Fruit fly (Drosophila melanogaster) whole organism, embryonic: Measurements from ENCODE around the gene Usp1.

Source experiments
- CG10462 ChIP-seq: fragments of 200-800 bp; sonication (Bioruptor generic); optimal IDR thresholded peaks from 2 replicates; lab custom pipeline; 2016; ENCODE audit warnings: missing biosample characterization, missing genetic modification characterization
- CG10979 ChIP-seq: fragments of 200-800 bp; sonication (Bioruptor generic); optimal IDR thresholded peaks from 2 replicates; lab custom pipeline; 2018; ENCODE audit warnings: missing biosample characterization, mild to moderate bottlenecking, missing genetic modification characterization, moderate library complexity
- CG12299 ChIP-seq: fragments of 200-800 bp; sonication (Bioruptor generic); optimal IDR thresholded peaks from 2 replicates; lab custom pipeline; 2018; ENCODE audit warnings: missing biosample characterization, mild to moderate bottlenecking, missing genetic modification characterization
- CG13123 ChIP-seq: fragments of 200-800 bp; sonication (Bioruptor generic); optimal IDR thresholded peaks from 2 replicates; lab custom pipeline; 2016; ENCODE audit warnings: missing biosample characterization, missing genetic modification characterization
- CG14965 ChIP-seq: fragments of 200-800 bp; sonication (Bioruptor generic); optimal IDR thresholded peaks from 2 replicates; lab custom pipeline; 2016; ENCODE audit warnings: missing biosample characterization, missing genetic modification characterization, borderline replicate concordance
- CG1603 ChIP-seq: fragments of 200-800 bp; sonication (Bioruptor generic); optimal IDR thresholded peaks from 2 replicates; lab custom pipeline; 2019; ENCODE audit warnings: missing biosample characterization, mild to moderate bottlenecking, missing genetic modification characterization, moderate library complexity
- CG18764 ChIP-seq: fragments of 200-800 bp; sonication (Bioruptor generic); optimal IDR thresholded peaks from 3 replicates; lab custom pipeline; 2016; ENCODE audit warnings: missing biosample characterization, missing genetic modification characterization
- CG2129 ChIP-seq: fragments of 200-800 bp; sonication (Bioruptor generic); IDR thresholded peaks from 2 replicates; pipeline ENCODE4 v1.3.6; 2022; ENCODE audit warnings: missing biosample characterization, missing genetic modification characterization; ENCODE audit not compliant: partially characterized antibody
- CG30431 ChIP-seq: fragments of 200-800 bp; sonication (Bioruptor generic); optimal IDR thresholded peaks from 2 replicates; lab custom pipeline; 2017; ENCODE audit warnings: missing biosample characterization, missing genetic modification characterization
- CG3995 ChIP-seq: fragments of 200-800 bp; sonication (Bioruptor generic); optimal IDR thresholded peaks from 3 replicates; lab custom pipeline; 2016; ENCODE audit warnings: missing biosample characterization, missing genetic modification characterization
- CG42726 ChIP-seq: fragments of 200-800 bp; sonication (Bioruptor generic); IDR thresholded peaks from 2 replicates; pipeline ENCODE4 v1.3.6; 2022; ENCODE audit warnings: missing biosample characterization, missing genetic modification characterization; ENCODE audit not compliant: partially characterized antibody
- CG4404 ChIP-seq: fragments of 200-800 bp; sonication (Bioruptor generic); IDR thresholded peaks from 2 replicates; pipeline ENCODE4 v1.3.6; 2022; ENCODE audit warnings: missing biosample characterization, missing genetic modification characterization
- CG4730 ChIP-seq: fragments of 200-800 bp; sonication (Bioruptor generic); IDR thresholded peaks from 2 replicates; pipeline ENCODE4 v1.3.6; 2022; ENCODE audit warnings: missing biosample characterization, missing genetic modification characterization
- CG6813 ChIP-seq: fragments of 200-800 bp; sonication (Bioruptor generic); optimal IDR thresholded peaks from 2 replicates; lab custom pipeline; 2017; ENCODE audit warnings: missing biosample characterization, missing genetic modification characterization, mild to moderate bottlenecking, moderate library complexity, missing genetic modification reagents
- CG8765 ChIP-seq: fragments of 200-800 bp; sonication (Bioruptor generic); IDR thresholded peaks from 2 replicates; pipeline ENCODE4 v1.3.6; 2022; ENCODE audit warnings: missing biosample characterization, missing genetic modification characterization
- CG8924 ChIP-seq: fragments of 200-800 bp; optimal IDR thresholded peaks from 3 replicates; lab custom pipeline; 2019; ENCODE audit warnings: missing biosample characterization, mild to moderate bottlenecking, missing genetic modification characterization, moderate library complexity
- CG9932 ChIP-seq: fragments of 200-800 bp; sonication (Bioruptor generic); IDR thresholded peaks from 2 replicates; pipeline ENCODE4 v1.3.6; 2022; ENCODE audit warnings: missing biosample characterization, missing genetic modification characterization
- Camta ChIP-seq: fragments of 200-800 bp; sonication (Bioruptor generic); optimal IDR thresholded peaks from 2 replicates; lab custom pipeline; 2016; ENCODE audit warnings: missing biosample characterization, missing genetic modification characterization
- Dll ChIP-seq: fragments of 200-800 bp; sonication (Bioruptor generic); IDR thresholded peaks from 4 replicates; pipeline ENCODE4 v1.3.6; 2022; ENCODE audit warnings: missing biosample characterization, missing genetic modification characterization; ENCODE audit not compliant: partially characterized antibody
- HmgZ ChIP-seq: fragments of 200-800 bp; sonication (Bioruptor generic); optimal IDR thresholded peaks from 2 replicates; lab custom pipeline; 2018; ENCODE audit warnings: missing biosample characterization, mild to moderate bottlenecking, missing genetic modification characterization
- Lhr ChIP-seq: fragments of 200-800 bp; sonication (Bioruptor generic); optimal IDR thresholded peaks from 3 replicates; lab custom pipeline; 2017; ENCODE audit warnings: mild to moderate bottlenecking, missing biosample characterization, missing genetic modification reagents, missing genetic modification characterization
- MBD-R2 ChIP-seq: fragments of 200-800 bp; sonication (Bioruptor generic); IDR thresholded peaks from 2 replicates; pipeline ENCODE4 v1.3.6; 2022; ENCODE audit warnings: missing biosample characterization, missing genetic modification characterization
- NK7.1 ChIP-seq: fragments of 200-800 bp; sonication (Bioruptor generic); optimal IDR thresholded peaks from 3 replicates; lab custom pipeline; 2016; ENCODE audit warnings: missing biosample characterization, missing genetic modification characterization
- PHDP ChIP-seq: fragments of 200-800 bp; sonication (Bioruptor generic); optimal IDR thresholded peaks from 3 replicates; lab custom pipeline; 2018; ENCODE audit warnings: missing biosample characterization, mild to moderate bottlenecking, missing genetic modification characterization, moderate library complexity
- Ptx1 ChIP-seq: fragments of 200-800 bp; sonication (Bioruptor generic); IDR thresholded peaks from 2 replicates; pipeline ENCODE4 v1.3.6; 2022; ENCODE audit warnings: missing biosample characterization, missing genetic modification characterization
- Xrp1 ChIP-seq: fragments of 200-800 bp; sonication (Bioruptor generic); IDR thresholded peaks from 2 replicates; pipeline ENCODE4 v1.3.6; 2022; ENCODE audit warnings: missing biosample characterization, missing genetic modification characterization
- al ChIP-seq: fragments of 200-800 bp; sonication (Bioruptor generic); IDR thresholded peaks from 2 replicates; pipeline ENCODE4 v1.3.6; 2022; ENCODE audit warnings: missing biosample characterization, missing genetic modification characterization
- btn ChIP-seq: fragments of 200-800 bp; sonication (Bioruptor generic); optimal IDR thresholded peaks from 2 replicates; lab custom pipeline; 2016; ENCODE audit warnings: missing biosample characterization, missing genetic modification characterization
- cad ChIP-seq: fragments of >200 bp; optimal IDR thresholded peaks from 2 replicates; lab custom pipeline; 2017; ENCODE audit warnings: missing biosample characterization, missing genetic modification characterization
- crol ChIP-seq: fragments of 200-800 bp; sonication (Bioruptor generic); IDR thresholded peaks from 2 replicates; pipeline ENCODE4 v1.3.6; 2022; ENCODE audit warnings: missing biosample characterization, missing genetic modification characterization
- dmrt11E ChIP-seq: fragments of 200-800 bp; sonication (Bioruptor generic); optimal IDR thresholded peaks from 3 replicates; lab custom pipeline; 2018; ENCODE audit warnings: missing biosample characterization, mild to moderate bottlenecking, missing genetic modification characterization, moderate library complexity
- grau ChIP-seq: fragments of 200-800 bp; optimal IDR thresholded peaks from 3 replicates; lab custom pipeline; 2019; ENCODE audit warnings: missing biosample characterization, mild to moderate bottlenecking, missing genetic modification characterization, moderate library complexity
- jumu ChIP-seq: fragments of 200-800 bp; sonication (Bioruptor generic); optimal IDR thresholded peaks from 3 replicates; lab custom pipeline; 2016; ENCODE audit warnings: missing biosample characterization, missing genetic modification characterization
- oc ChIP-seq: fragments of 200-800 bp; sonication (Bioruptor generic); optimal IDR thresholded peaks from 2 replicates; lab custom pipeline; 2018; ENCODE audit warnings: missing biosample characterization, mild to moderate bottlenecking, missing genetic modification characterization, moderate library complexity
- odd ChIP-seq: fragments of 200-800 bp; sonication (Bioruptor generic); optimal IDR thresholded peaks from 2 replicates; lab custom pipeline; 2017; ENCODE audit warnings: missing biosample characterization, mild to moderate bottlenecking, missing genetic modification characterization
- pan ChIP-seq, 4 experiments: fragments of >200 bp in 3 of 4; fragments of 200-800 bp in 1 of 4; sonication (Bioruptor generic) in 1 of 4; optimal IDR thresholded peaks in 3 of 4; IDR thresholded peaks in 1 of 4; 2 replicates each; pipeline versions ENCODE4 v1.3.6 to Lab custom; 2017 to 2022; ENCODE audit warnings: missing biosample characterization in 2 of 4, missing genetic modification characterization in 2 of 4, mixed read lengths in 1 of 4
- pfk ChIP-seq: fragments of 200-800 bp; sonication (Bioruptor generic); optimal IDR thresholded peaks from 2 replicates; lab custom pipeline; 2018; ENCODE audit warnings: missing biosample characterization, mild to moderate bottlenecking, missing genetic modification characterization, moderate library complexity
- pho ChIP-seq: fragments of 200-800 bp; sonication (Bioruptor generic); optimal IDR thresholded peaks from 2 replicates; lab custom pipeline; 2016; ENCODE audit warnings: missing biosample characterization, missing genetic modification characterization
- row ChIP-seq: fragments of 200-800 bp; sonication (Bioruptor generic); IDR thresholded peaks from 3 replicates; pipeline ENCODE4 v1.3.6; 2022; ENCODE audit warnings: missing biosample characterization, missing genetic modification characterization
- shn ChIP-seq: fragments of 200-800 bp; sonication (Bioruptor generic); optimal IDR thresholded peaks from 3 replicates; lab custom pipeline; 2016; ENCODE audit warnings: missing biosample characterization, missing genetic modification characterization
- sim ChIP-seq: fragments of 200-800 bp; sonication (Bioruptor generic); IDR thresholded peaks from 2 replicates; pipeline ENCODE4 v1.3.6; 2022; ENCODE audit warnings: missing biosample characterization, missing genetic modification characterization
- slp2 ChIP-seq: fragments of 200-800 bp; sonication (Bioruptor generic); optimal IDR thresholded peaks from 2 replicates; lab custom pipeline; 2016; ENCODE audit warnings: missing biosample characterization, missing genetic modification characterization
- sob ChIP-seq: fragments of 200-800 bp; sonication (Bioruptor generic); IDR thresholded peaks from 2 replicates; pipeline ENCODE4 v1.3.6; 2022; ENCODE audit warnings: missing biosample characterization, missing genetic modification characterization
- sqz ChIP-seq: fragments of 200-800 bp; sonication (Bioruptor generic); optimal IDR thresholded peaks from 3 replicates; lab custom pipeline; 2018; ENCODE audit warnings: missing biosample characterization, mild to moderate bottlenecking, missing genetic modification characterization
- sug ChIP-seq: fragments of 200-800 bp; optimal IDR thresholded peaks from 2 replicates; lab custom pipeline; 2019; ENCODE audit warnings: missing biosample characterization, mild to moderate bottlenecking, missing genetic modification characterization, moderate library complexity
- tgo ChIP-seq: fragments of 200-800 bp; sonication (Bioruptor generic); IDR thresholded peaks from 3 replicates; pipeline ENCODE4 v1.3.6; 2022; ENCODE audit warnings: missing biosample characterization, missing genetic modification characterization
- tin ChIP-seq: fragments of 200-800 bp; sonication (Bioruptor generic); optimal IDR thresholded peaks from 3 replicates; lab custom pipeline; 2016; ENCODE audit warnings: missing biosample characterization, missing genetic modification characterization
- unpg ChIP-seq: fragments of 200-800 bp; sonication (Bioruptor generic); optimal IDR thresholded peaks from 3 replicates; lab custom pipeline; 2018; ENCODE audit warnings: missing biosample characterization, mild to moderate bottlenecking, missing genetic modification characterization, moderate library complexity
- usp ChIP-seq: fragments of >200 bp; optimal IDR thresholded peaks from 2 replicates; lab custom pipeline; 2017; ENCODE audit warnings: missing biosample characterization, missing genetic modification characterization
- vnd ChIP-seq: fragments of 200-800 bp; sonication (Bioruptor generic); IDR thresholded peaks from 3 replicates; pipeline ENCODE4 v1.3.6; 2022; ENCODE audit warnings: missing biosample characterization, missing genetic modification characterization; ENCODE audit not compliant: partially characterized antibody
- yki ChIP-seq: fragments of >200 bp; optimal IDR thresholded peaks from 3 replicates; lab custom pipeline; 2018

The Usp1 gene

dm6 chr3R:29214982-29215533, 13.9 kb upstream of the Usp1 start (continued):
- no peak for TF ChIP-seq vnd
- TF ChIP-seq pan (optimal IDR thresholded peaks at IDR 0.05; lab: Kevin White, UChicago): no peak
- peak in 1 of 2 experiments; percentile 25 for TF ChIP-seq pan (GFP tag; optimal IDR thresholded peaks at IDR 0.05 in 1 of 2, IDR thresholded peaks at IDR 0.05 in 1 of 2)
- no peak for TF ChIP-seq CG2129 (GFP tag; lab: Robert Waterston, UW)
- TF ChIP-seq CG4730 (GFP tag; lab: Robert Waterston, UW): no peak
- TF ChIP-seq oc (tag; lab: Kevin White, UChicago): no peak
- TF ChIP-seq grau: peak; percentile 4
- TF ChIP-seq jumu: no peak
- TF ChIP-seq sug (tag; lab: Kevin White, UChicago): peak; percentile 71
- TF ChIP-seq cad (GFP tag; lab: Kevin White, UChicago): no peak
- TF ChIP-seq sqz (GFP tag; lab: Kevin White, UChicago): peak; percentile 64
- TF ChIP-seq sim (GFP tag; lab: Robert Waterston, UW): no peak
- TF ChIP-seq unpg (GFP tag; lab: Kevin White, UChicago): no peak
- no peak for TF ChIP-seq CG10462 (GFP tag; lab: Kevin White, UChicago)
- TF ChIP-seq CG6813 (GFP tag; lab: Kevin White, UChicago): no peak
- peak; percentile 14 for TF ChIP-seq yki (lab: Kevin White, UChicago)
- TF ChIP-seq pho (GFP tag; lab: Kevin White, UChicago): no peak
- no peak for TF ChIP-seq NK7.1 (GFP tag; lab: Kevin White, UChicago)
- TF ChIP-seq Ptx1 (GFP tag; lab: Robert Waterston, UW): no peak
- TF ChIP-seq CG12299 (tag; lab: Kevin White, UChicago): no peak
- peak; percentile 8 for TF ChIP-seq odd
- TF ChIP-seq tgo (GFP tag; lab: Robert Waterston, UW): no peak
- TF ChIP-seq CG13123 (GFP tag; lab: Kevin White, UChicago): no peak
- TF ChIP-seq CG4404 (GFP tag; lab: Robert Waterston, UW): no peak
- no peak for TF ChIP-seq al
- TF ChIP-seq Xrp1 (GFP tag; lab: Robert Waterston, UW): no peak
- TF ChIP-seq CG18764 (GFP tag; lab: Kevin White, UChicago): no peak
- TF ChIP-seq CG30431 (GFP tag; lab: Kevin White, UChicago): no peak
- TF ChIP-seq MBD-R2: no peak
- TF ChIP-seq btn (GFP tag; lab: Kevin White, UChicago): no peak
- no peak for TF ChIP-seq CG14965 (GFP tag; lab: Kevin White, UChicago)
- TF ChIP-seq Lhr: no peak
- TF ChIP-seq CG8765: no peak
- TF ChIP-seq CG1603 (tag; lab: Kevin White, UChicago): no peak
- no peak for TF ChIP-seq shn
- peak; percentile 27; the same call in 1 of the 2 replicates for TF ChIP-seq crol
- TF ChIP-seq HmgZ (tag; lab: Kevin White, UChicago): no peak
- TF ChIP-seq tin (GFP tag; lab: Kevin White, UChicago): no peak
- TF ChIP-seq dmrt11E: no peak
- TF ChIP-seq CG9932 (GFP tag; lab: Robert Waterston, UW): peak; percentile 42; the same call in 1 of the 2 replicates
- TF ChIP-seq CG42726: no peak
- no peak for TF ChIP-seq PHDP (tag; lab: Kevin White, UChicago)
- no peak for TF ChIP-seq CG8924 (tag; lab: Kevin White, UChicago)
- no peak for TF ChIP-seq CG3995
- TF ChIP-seq Camta (GFP tag; lab: Kevin White, UChicago): no peak
- TF ChIP-seq slp2 (GFP tag; lab: Kevin White, UChicago): no peak
- no peak for TF ChIP-seq Dll (GFP tag; lab: Robert Waterston, UW)
- TF ChIP-seq pfk (GFP tag; lab: Kevin White, UChicago): peak; percentile 40
- no peak for TF ChIP-seq sob (GFP tag; lab: Robert Waterston, UW)
- TF ChIP-seq row (GFP tag; lab: Robert Waterston, UW): no peak
- TF ChIP-seq CG10979 (tag; lab: Kevin White, UChicago): no peak
- TF ChIP-seq usp: no peak
